Worm (Caenorhabditis elegans): ENCODE measurements around the gene F23F1.10.

- TF ChIP-seq hmbx-1 (tag; optimal IDR thresholded peaks at IDR 0.05) (no peak), ama-1 (optimal IDR thresholded peaks at IDR 0.05) (no peak), tbx-37 (GFP tag; conservative IDR thresholded peaks at IDR 0.05) (no peak), scrt-1 (GFP tag; IDR thresholded peaks at IDR 0.05) (no peak), ceh-13 (GFP tag; optimal IDR thresholded peaks at IDR 0.05) (no peak), pes-1 (GFP tag; IDR thresholded peaks at IDR 0.05) (no peak), ceh-36 (tag; optimal IDR thresholded peaks at IDR 0.05) (no peak), ets-7 (tag; optimal IDR thresholded peaks at IDR 0.05) (no peak), B0310.2 (tag; optimal IDR thresholded peaks at IDR 0.05) (no peak), tra-4 (tag; optimal IDR thresholded peaks at IDR 0.05) (no peak), flt-1 (GFP tag; IDR thresholded peaks at IDR 0.05) (no peak), F13C5.2 (tag; optimal IDR thresholded peaks at IDR 0.05) (no peak), aly-1 (tag; optimal IDR thresholded peaks at IDR 0.05) (no peak)
Observed at ce11 chrII:4793-5192, 37.0 kb downstream of the F23F1.10 start.
